Fruit fly (Drosophila melanogaster) whole organism, embryonic: ENCODE measurements around the gene eIF4E5.

Experiments
- Aef1 ChIP-seq: fragments of 200-800 bp; sonication (Bioruptor generic); IDR thresholded peaks from 3 replicates; pipeline ENCODE4 v1.3.6; 2022; ENCODE audit warnings: missing biosample characterization, missing genetic modification characterization
- Antp ChIP-seq: fragments of 200-800 bp; sonication (Bioruptor generic); optimal IDR thresholded peaks from 3 replicates; lab custom pipeline; 2016; ENCODE audit warnings: missing biosample characterization, missing genetic modification characterization
- Bteb2 ChIP-seq: fragments of 200-800 bp; sonication (Bioruptor generic); optimal IDR thresholded peaks from 2 replicates; lab custom pipeline; 2016; ENCODE audit warnings: missing biosample characterization, missing genetic modification characterization
- CG13775 ChIP-seq: fragments of 200-800 bp; sonication (Bioruptor generic); optimal IDR thresholded peaks from 3 replicates; lab custom pipeline; 2017; ENCODE audit warnings: missing biosample characterization, mild to moderate bottlenecking, missing genetic modification characterization
- CG15601 ChIP-seq: fragments of 200-800 bp; sonication (Bioruptor generic); optimal IDR thresholded peaks from 3 replicates; lab custom pipeline; 2019; ENCODE audit warnings: missing biosample characterization, mild to moderate bottlenecking, missing genetic modification characterization, moderate library complexity
- CG16815 ChIP-seq: fragments of 200-800 bp; sonication (Bioruptor generic); optimal IDR thresholded peaks from 3 replicates; lab custom pipeline; 2017; ENCODE audit warnings: missing biosample characterization, mild to moderate bottlenecking, missing genetic modification characterization
- CG17361 ChIP-seq: fragments of 200-800 bp; sonication (Bioruptor generic); IDR thresholded peaks from 3 replicates; pipeline ENCODE4 v1.3.6; 2022; ENCODE audit warnings: missing biosample characterization, missing genetic modification characterization
- CG17568 ChIP-seq: fragments of 200-800 bp; sonication (Bioruptor generic); optimal IDR thresholded peaks from 2 replicates; lab custom pipeline; 2018; ENCODE audit warnings: missing biosample characterization, mild to moderate bottlenecking, missing genetic modification characterization, moderate library complexity
- CG1792 ChIP-seq: fragments of 200-800 bp; sonication (Bioruptor generic); optimal IDR thresholded peaks from 2 replicates; lab custom pipeline; 2016; ENCODE audit warnings: missing biosample characterization, missing genetic modification characterization
- CG2116 ChIP-seq: fragments of 200-800 bp; sonication (Bioruptor generic); optimal IDR thresholded peaks from 3 replicates; lab custom pipeline; 2018; ENCODE audit warnings: missing biosample characterization, mild to moderate bottlenecking, missing genetic modification characterization
- CG2120 ChIP-seq: fragments of 200-800 bp; sonication (Bioruptor generic); optimal IDR thresholded peaks from 3 replicates; lab custom pipeline; 2016; ENCODE audit warnings: missing biosample characterization, missing genetic modification characterization
- CG34376 ChIP-seq: fragments of 200-800 bp; sonication (Bioruptor generic); optimal IDR thresholded peaks from 2 replicates; lab custom pipeline; 2018; ENCODE audit warnings: missing biosample characterization, mild to moderate bottlenecking, missing genetic modification characterization
- CG34422 ChIP-seq: fragments of 200-800 bp; sonication (Bioruptor generic); IDR thresholded peaks from 3 replicates; pipeline ENCODE4 v1.3.6; 2022; ENCODE audit warnings: missing biosample characterization, missing genetic modification characterization
- CG4617 ChIP-seq: fragments of 200-800 bp; sonication (Bioruptor generic); optimal IDR thresholded peaks from 3 replicates; lab custom pipeline; 2016; ENCODE audit warnings: missing biosample characterization, missing genetic modification characterization, borderline replicate concordance
- CG6175 ChIP-seq: fragments of 200-800 bp; sonication (Bioruptor generic); IDR thresholded peaks from 3 replicates; pipeline ENCODE4 v1.3.6; 2022; ENCODE audit warnings: missing biosample characterization, missing genetic modification characterization
- CG6689 ChIP-seq: fragments of 200-800 bp; sonication (Bioruptor generic); IDR thresholded peaks from 2 replicates; pipeline ENCODE4 v1.3.6; 2022; ENCODE audit warnings: missing biosample characterization, missing genetic modification characterization
- CG6765 ChIP-seq: fragments of 200-800 bp; sonication (Bioruptor generic); optimal IDR thresholded peaks from 3 replicates; lab custom pipeline; 2017; ENCODE audit warnings: missing biosample characterization, mild to moderate bottlenecking, missing genetic modification characterization
- CG9609 ChIP-seq: fragments of 200-800 bp; sonication (Bioruptor generic); optimal IDR thresholded peaks from 3 replicates; lab custom pipeline; 2016; ENCODE audit warnings: missing biosample characterization, missing genetic modification characterization
- CrebB ChIP-seq: fragments of 200-800 bp; sonication (Bioruptor generic); optimal IDR thresholded peaks from 3 replicates; lab custom pipeline; 2018; ENCODE audit warnings: missing biosample characterization, mild to moderate bottlenecking, missing genetic modification characterization
- Deaf1 ChIP-seq: fragments of 200-800 bp; optimal IDR thresholded peaks from 3 replicates; lab custom pipeline; 2019; ENCODE audit warnings: missing biosample characterization, mild to moderate bottlenecking, missing genetic modification characterization, moderate library complexity
- Doc3 ChIP-seq: fragments of 200-800 bp; sonication (Bioruptor generic); IDR thresholded peaks from 3 replicates; pipeline ENCODE4 v1.3.6; 2022; ENCODE audit warnings: missing biosample characterization, missing genetic modification characterization; ENCODE audit not compliant: partially characterized antibody
- GATAe ChIP-seq: fragments of 200-800 bp; sonication (Bioruptor generic); conservative IDR thresholded peaks from 2 replicates; pipeline ENCODE4 v1.3.6; 2022; ENCODE audit warnings: missing biosample characterization, missing genetic modification characterization
- HLHmδ ChIP-seq: fragments of 200-800 bp; sonication (Bioruptor generic); optimal IDR thresholded peaks from 2 replicates; lab custom pipeline; 2018; ENCODE audit warnings: missing biosample characterization, mild to moderate bottlenecking, missing genetic modification characterization, moderate library complexity
- Lhr ChIP-seq: fragments of 200-800 bp; sonication (Bioruptor generic); optimal IDR thresholded peaks from 3 replicates; lab custom pipeline; 2017; ENCODE audit warnings: mild to moderate bottlenecking, missing biosample characterization, missing genetic modification reagents, missing genetic modification characterization
- MESR4 ChIP-seq: fragments of 200-800 bp; sonication (Bioruptor generic); optimal IDR thresholded peaks from 2 replicates; lab custom pipeline; 2018; ENCODE audit warnings: missing biosample characterization, mild to moderate bottlenecking, missing genetic modification characterization, moderate library complexity
- Sox102F ChIP-seq: fragments of 200-800 bp; sonication (Bioruptor generic); optimal IDR thresholded peaks from 2 replicates; lab custom pipeline; 2018; ENCODE audit warnings: missing biosample characterization, mild to moderate bottlenecking, missing genetic modification characterization, moderate library complexity
- Sry-δ ChIP-seq: fragments of 200-800 bp; sonication (Bioruptor generic); optimal IDR thresholded peaks from 2 replicates; lab custom pipeline; 2016; ENCODE audit warnings: missing biosample characterization, missing genetic modification characterization
- Xbp1 ChIP-seq: fragments of 200-800 bp; sonication (Bioruptor generic); optimal IDR thresholded peaks from 3 replicates; lab custom pipeline; 2016; ENCODE audit warnings: missing biosample characterization, mild to moderate bottlenecking, missing genetic modification characterization
- aop ChIP-seq: fragments of 200-800 bp; sonication (Bioruptor generic); IDR thresholded peaks from 2 replicates; pipeline ENCODE4 v1.3.6; 2022; ENCODE audit warnings: missing biosample characterization, missing genetic modification characterization
- ara ChIP-seq: fragments of 200-800 bp; sonication (Bioruptor generic); IDR thresholded peaks from 2 replicates; pipeline ENCODE4 v1.3.6; 2022; ENCODE audit warnings: missing biosample characterization, missing genetic modification characterization
- az2 ChIP-seq: fragments of 200-800 bp; sonication (Bioruptor generic); optimal IDR thresholded peaks from 3 replicates; lab custom pipeline; 2016; ENCODE audit warnings: missing biosample characterization, missing genetic modification characterization
- bbx ChIP-seq: fragments of 200-800 bp; sonication (Bioruptor generic); IDR thresholded peaks from 2 replicates; pipeline ENCODE4 v1.3.6; 2022; ENCODE audit warnings: missing biosample characterization, missing genetic modification characterization; ENCODE audit not compliant: partially characterized antibody
- bsh ChIP-seq, 2 experiments: fragments of 200-800 bp; sonication (Bioruptor generic); optimal IDR thresholded peaks; 2 replicates each; lab custom pipeline; 2017 to 2018; ENCODE audit warnings: mild to moderate bottlenecking in 2 of 2, missing biosample characterization in 2 of 2, missing genetic modification characterization in 2 of 2, moderate library complexity in 1 of 2
- btn ChIP-seq: fragments of 200-800 bp; sonication (Bioruptor generic); optimal IDR thresholded peaks from 2 replicates; lab custom pipeline; 2016; ENCODE audit warnings: missing biosample characterization, missing genetic modification characterization
- crc ChIP-seq: fragments of 200-800 bp; sonication (Bioruptor generic); optimal IDR thresholded peaks from 2 replicates; lab custom pipeline; 2016; ENCODE audit warnings: missing biosample characterization, missing genetic modification characterization
- croc ChIP-seq: fragments of 200-800 bp; sonication (Bioruptor generic); conservative IDR thresholded peaks from 3 replicates; pipeline ENCODE4 v1.3.6; 2022; ENCODE audit warnings: missing biosample characterization, missing genetic modification characterization
- dmrt11E ChIP-seq: fragments of 200-800 bp; sonication (Bioruptor generic); optimal IDR thresholded peaks from 3 replicates; lab custom pipeline; 2018; ENCODE audit warnings: missing biosample characterization, mild to moderate bottlenecking, missing genetic modification characterization, moderate library complexity
- fru ChIP-seq: fragments of >200 bp; optimal IDR thresholded peaks from 2 replicates; lab custom pipeline; 2017
- her ChIP-seq: fragments of 200-800 bp; sonication (Bioruptor generic); optimal IDR thresholded peaks from 2 replicates; lab custom pipeline; 2016; ENCODE audit warnings: missing biosample characterization, missing genetic modification characterization
- jumu ChIP-seq: fragments of 200-800 bp; sonication (Bioruptor generic); optimal IDR thresholded peaks from 3 replicates; lab custom pipeline; 2016; ENCODE audit warnings: missing biosample characterization, missing genetic modification characterization
- lbe ChIP-seq: fragments of 200-800 bp; sonication (Bioruptor generic); optimal IDR thresholded peaks from 2 replicates; lab custom pipeline; 2016; ENCODE audit warnings: missing biosample characterization, mild to moderate bottlenecking, missing genetic modification characterization
- lilli ChIP-seq: fragments of 200-800 bp; sonication (Bioruptor generic); optimal IDR thresholded peaks from 3 replicates; lab custom pipeline; 2016; ENCODE audit warnings: missing biosample characterization, missing genetic modification characterization
- nerfin-1 ChIP-seq: fragments of 200-800 bp; sonication (Bioruptor generic); optimal IDR thresholded peaks from 3 replicates; lab custom pipeline; 2019; ENCODE audit warnings: missing biosample characterization, mild to moderate bottlenecking, missing genetic modification characterization, moderate library complexity
- odd ChIP-seq: fragments of 200-800 bp; sonication (Bioruptor generic); optimal IDR thresholded peaks from 2 replicates; lab custom pipeline; 2017; ENCODE audit warnings: missing biosample characterization, mild to moderate bottlenecking, missing genetic modification characterization
- psq ChIP-seq: fragments of 200-800 bp; sonication (Bioruptor generic); optimal IDR thresholded peaks from 2 replicates; lab custom pipeline; 2017; ENCODE audit warnings: missing biosample characterization, missing genetic modification characterization
- repo ChIP-seq: fragments of 200-800 bp; sonication (Bioruptor generic); optimal IDR thresholded peaks from 2 replicates; lab custom pipeline; 2016; ENCODE audit warnings: missing biosample characterization, missing genetic modification characterization
- shn ChIP-seq: fragments of 200-800 bp; sonication (Bioruptor generic); optimal IDR thresholded peaks from 3 replicates; lab custom pipeline; 2016; ENCODE audit warnings: missing biosample characterization, missing genetic modification characterization
- sisA ChIP-seq: fragments of 200-800 bp; sonication (Bioruptor generic); IDR thresholded peaks from 2 replicates; pipeline ENCODE4 v1.3.6; 2022; ENCODE audit warnings: missing biosample characterization, missing genetic modification characterization
- trem ChIP-seq: fragments of 200-800 bp; optimal IDR thresholded peaks from 3 replicates; lab custom pipeline; 2019; ENCODE audit warnings: missing biosample characterization, mild to moderate bottlenecking, missing genetic modification characterization, moderate library complexity
- wek ChIP-seq: fragments of 200-800 bp; sonication (Bioruptor generic); optimal IDR thresholded peaks from 3 replicates; lab custom pipeline; 2018; ENCODE audit warnings: missing biosample characterization, mild to moderate bottlenecking, missing genetic modification characterization, moderate library complexity

Gene eIF4E5

dm6 chr3L:7862238-7863022 is 32.2 kb upstream of the eIF4E5 start (continued):
- TF ChIP-seq lbe (GFP tag; lab: Kevin White, UChicago) (no peak), bbx (GFP tag; lab: Robert Waterston, UW) (no peak), CG4617 (GFP tag; lab: Kevin White, UChicago) (no peak), CG2116 (GFP tag; lab: Kevin White, UChicago) (no peak), GATAe (GFP tag; lab: Robert Waterston, UW) (no peak), shn (GFP tag; lab: Kevin White, UChicago) (no peak), wek (GFP tag; lab: Kevin White, UChicago) (no peak), Doc3 (GFP tag; lab: Robert Waterston, UW) (no peak), CG17361 (peak; percentile 65; the same call in 2 of the 3 replicates), HLHmδ (GFP tag; lab: Kevin White, UChicago) (peak; percentile 13), Bteb2 (GFP tag; lab: Kevin White, UChicago) (no peak), Sry-δ (GFP tag; lab: Kevin White, UChicago) (no peak), jumu (no peak), nerfin-1 (tag; lab: Kevin White, UChicago) (no peak), CG2120 (peak; percentile 40), CG1792 (no peak), CrebB (tag; lab: Kevin White, UChicago) (no peak), CG17568 (GFP tag; lab: Kevin White, UChicago) (peak; percentile 23), psq (GFP tag; lab: Kevin White, UChicago) (no peak), bsh (GFP tag; optimal IDR thresholded peaks at IDR 0.05; lab: Kevin White, UChicago) (no peak), CG9609 (GFP tag; lab: Kevin White, UChicago) (no peak), CG34422 (GFP tag; lab: Robert Waterston, UW) (no peak), aop (GFP tag; lab: Robert Waterston, UW) (no peak), MESR4 (GFP tag; lab: Kevin White, UChicago) (no peak), trem (tag; lab: Kevin White, UChicago) (no peak), Lhr (no peak), her (GFP tag; lab: Kevin White, UChicago) (no peak), CG6765 (GFP tag; lab: Kevin White, UChicago) (no peak), crc (GFP tag; lab: Kevin White, UChicago) (no peak), repo (GFP tag; lab: Kevin White, UChicago) (no peak), Sox102F (GFP tag; lab: Kevin White, UChicago) (peak; percentile 21), Aef1 (GFP tag; lab: Robert Waterston, UW) (no peak), CG15601 (tag; lab: Kevin White, UChicago) (no peak), CG6689 (GFP tag; lab: Robert Waterston, UW) (no peak), CG13775 (GFP tag; lab: Kevin White, UChicago) (peak; percentile 40), CG6175 (no peak), lilli (GFP tag; lab: Kevin White, UChicago) (peak; percentile 20), Deaf1 (tag; lab: Kevin White, UChicago) (no peak), fru (lab: Kevin White, UChicago) (no peak), ara (GFP tag; lab: Robert Waterston, UW) (peak; percentile 31; the same call in 1 of the 2 replicates), Antp (GFP tag; lab: Kevin White, UChicago) (peak; percentile 23), Xbp1 (GFP tag; lab: Kevin White, UChicago) (peak; percentile 7), btn (no peak), CG34376 (GFP tag; lab: Kevin White, UChicago) (no peak), odd (peak; percentile 20), CG16815 (GFP tag; lab: Kevin White, UChicago) (peak; percentile 21), dmrt11E (tag; lab: Kevin White, UChicago) (no peak), az2 (GFP tag; lab: Kevin White, UChicago) (no peak), croc (GFP tag; lab: Robert Waterston, UW) (no peak), sisA (no peak; the same call in 1 of the 2 replicates)
